Worm (Caenorhabditis elegans) whole organism, young adult: ENCODE data around the gene C50E3.11.

Source experiments
- ama-1 ChIP-seq, 3 experiments: fragments of 150-350 bp in 1 of 3; sonication (generic microtip) in 2 of 3; optimal IDR thresholded peaks; 2 replicates each; lab custom pipeline; 2014 to 2018; ENCODE audit warnings: missing biosample characterization in 2 of 3, missing genetic modification characterization in 2 of 3, missing genetic modification reagents in 2 of 3
- cebp-1 ChIP-seq, 2 experiments: fragments of 200-800 bp in 1 of 2; sonication (Bioruptor generic) in 1 of 2; sonication (generic microtip) in 1 of 2; IDR thresholded peaks in 1 of 2; optimal IDR thresholded peaks in 1 of 2; 2 replicates each; pipeline versions ENCODE4 v1.3.6 to Lab custom; 2017 to 2022; ENCODE audit warnings: missing compliant biosample characterization in 2 of 2, missing genetic modification characterization in 2 of 2, mild to moderate bottlenecking in 1 of 2, missing genetic modification reagents in 1 of 2, moderate library complexity in 1 of 2
- ceh-27 ChIP-seq: fragments of 200-800 bp; sonication (Bioruptor generic); optimal IDR thresholded peaks from 2 replicates; lab custom pipeline; 2018; ENCODE audit warnings: mild to moderate bottlenecking, missing genetic modification characterization, moderate library complexity, missing compliant biosample characterization
- ceh-58 ChIP-seq: fragments of 200-800 bp; sonication (Bioruptor generic); IDR thresholded peaks from 2 replicates; pipeline ENCODE4 v1.3.6; 2022; ENCODE audit warnings: missing genetic modification characterization, missing compliant biosample characterization
- dpl-1 ChIP-seq: fragments of 150-350 bp; optimal IDR thresholded peaks from 2 replicates; lab custom pipeline; 2014; ENCODE audit warnings: missing biosample characterization, missing genetic modification reagents, missing genetic modification characterization
- efl-1 ChIP-seq: fragments of 150-350 bp; optimal IDR thresholded peaks from 2 replicates; lab custom pipeline; 2014; ENCODE audit warnings: missing biosample characterization, missing genetic modification reagents, missing genetic modification characterization
- mel-28 ChIP-seq: sonication (generic microtip); optimal IDR thresholded peaks from 2 replicates; lab custom pipeline; 2016; ENCODE audit warnings: borderline replicate concordance, mild to moderate bottlenecking, missing genetic modification characterization, missing compliant biosample characterization
- nfya-1 ChIP-seq: sonication (generic microtip); optimal IDR thresholded peaks from 2 replicates; lab custom pipeline; 2017; ENCODE audit warnings: antibody characterized with exemption, missing compliant biosample characterization, missing genetic modification characterization, borderline replicate concordance; ENCODE audit not compliant: insufficient read depth
- nhr-80 ChIP-seq: sonication (generic microtip); optimal IDR thresholded peaks from 2 replicates; lab custom pipeline; 2016; ENCODE audit warnings: missing genetic modification characterization, missing compliant biosample characterization
- pha-4 ChIP-seq: fragments of 150-350 bp; sonication (generic microtip); optimal IDR thresholded peaks from 2 replicates; lab custom pipeline; 2014; ENCODE audit warnings: missing biosample characterization, missing genetic modification reagents, missing genetic modification characterization
- unc-62 ChIP-seq: fragments of 150-350 bp; optimal IDR thresholded peaks from 2 replicates; lab custom pipeline; 2014; ENCODE audit warnings: missing biosample characterization, missing genetic modification reagents, missing genetic modification characterization
- ztf-26 ChIP-seq: sonication (generic microtip); optimal IDR thresholded peaks from 2 replicates; lab custom pipeline; 2017; ENCODE audit warnings: missing genetic modification characterization, missing compliant biosample characterization

- TF ChIP-seq pha-4 (tag; lab: Kevin White, UChicago) (no peak), mel-28 (tag; lab: Kevin White, UChicago) (no peak), efl-1 (GFP tag; lab: Kevin White, UChicago) (no peak), nfya-1 (no peak), ceh-27 (GFP tag; lab: Kevin White, UChicago) (no peak), ama-1 (optimal IDR thresholded peaks at IDR 0.05; lab: Kevin White, UChicago) (no peak), ama-1 (GFP tag; optimal IDR thresholded peaks at IDR 0.05; lab: Kevin White, UChicago) (no peak), ztf-26 (no peak), dpl-1 (no peak), nhr-80 (tag; lab: Kevin White, UChicago) (no peak), cebp-1 (GFP tag; IDR thresholded peaks at IDR 0.05; lab: Robert Waterston, UW) (no peak), cebp-1 (tag; optimal IDR thresholded peaks at IDR 0.05; lab: Kevin White, UChicago) (no peak), ceh-58 (GFP tag; lab: Robert Waterston, UW) (no peak), unc-62 (GFP tag; lab: Kevin White, UChicago) (no peak)
These were observed 49.4 kb downstream of the C50E3.11 start, which contains the start of gene ttr-10 for ce11 chrV:7553873-7554362.
